Worm (Caenorhabditis elegans): ENCODE results near the gene Y46G5A.34.

DNA sequence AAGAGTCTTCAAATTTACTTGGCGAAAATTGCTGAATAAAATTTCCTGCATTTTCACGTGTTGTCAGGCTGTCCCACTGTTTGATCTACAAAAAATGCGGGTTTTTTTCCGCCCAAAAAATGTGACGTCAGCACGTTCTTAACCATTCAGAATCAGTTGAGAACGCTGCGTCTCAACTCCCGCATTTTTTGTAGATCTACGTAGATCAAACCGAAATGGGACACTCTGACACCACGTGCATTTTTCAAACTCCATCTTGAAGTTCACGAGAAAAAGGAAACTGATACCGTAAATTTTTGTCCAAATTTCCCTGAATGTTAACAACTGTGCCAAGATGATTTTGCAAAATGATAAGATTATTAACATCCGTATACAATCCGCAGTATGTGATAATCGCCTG lies 36.8 kb downstream of the Y46G5A.34 start:
- TF ChIP-seq tab-1 (GFP tag; IDR thresholded peaks at IDR 0.05) (no peak), flt-1 (GFP tag; IDR thresholded peaks at IDR 0.05) (no peak), med-1 (GFP tag; optimal IDR thresholded peaks at IDR 0.05; ENCODE audit: insufficient read depth) (no peak), klf-2 (GFP tag; conservative IDR thresholded peaks at IDR 0.05) (no peak)
